Fruit fly (Drosophila melanogaster) whole organism, wandering third instar larva: ENCODE measurements around the gene SP1029.

Experiments
- CrebA ChIP-seq: fragments of 200-800 bp; sonication (Bioruptor generic); optimal IDR thresholded peaks from 2 replicates; lab custom pipeline; 2016; ENCODE audit warnings: missing biosample characterization, mild to moderate bottlenecking, missing genetic modification characterization, borderline replicate concordance
- Dfd ChIP-seq: fragments of >200 bp; optimal IDR thresholded peaks from 2 replicates; lab custom pipeline; 2017; ENCODE audit warnings: missing biosample characterization, missing genetic modification characterization
- Dif ChIP-seq: fragments of 200-275, 200-300 bp; sonication (Bioruptor generic); optimal IDR thresholded peaks from 2 replicates; lab custom pipeline; 2018; ENCODE audit warnings: missing biosample characterization, missing genetic modification characterization; ENCODE audit not compliant: partially characterized antibody
- Hr78 ChIP-seq: fragments of >200 bp; optimal IDR thresholded peaks from 2 replicates; lab custom pipeline; 2017; ENCODE audit warnings: missing biosample characterization, missing genetic modification characterization
- Myc ChIP-seq: fragments of >200 bp; optimal IDR thresholded peaks from 2 replicates; lab custom pipeline; 2017
- OdsH ChIP-seq: fragments of 200-800 bp; sonication (Bioruptor generic); optimal IDR thresholded peaks from 2 replicates; lab custom pipeline; 2016; ENCODE audit warnings: missing biosample characterization, mild to moderate bottlenecking, missing genetic modification characterization
- Rel ChIP-seq, 2 experiments: fragments of 200-800 bp; sonication (Bioruptor generic) in 1 of 2; optimal IDR thresholded peaks; 2 replicates in 1 of 2; 3 replicates in 1 of 2; lab custom pipeline; 2016 to 2019; ENCODE audit warnings: mild to moderate bottlenecking in 2 of 2, missing biosample characterization in 2 of 2, missing genetic modification characterization in 2 of 2, moderate library complexity in 1 of 2
- Sp1 ChIP-seq: fragments of 200-800 bp; sonication (Bioruptor generic); optimal IDR thresholded peaks from 3 replicates; lab custom pipeline; 2019; ENCODE audit warnings: missing biosample characterization, mild to moderate bottlenecking, missing genetic modification characterization, moderate library complexity
- dl ChIP-seq, 2 experiments: fragments of 175-275, 200-275 bp in 1 of 2; fragments of 200-275 bp in 1 of 2; sonication (Bioruptor generic); optimal IDR thresholded peaks; lab custom pipeline; 2018; ENCODE audit warnings: mild to moderate bottlenecking in 2 of 2, missing biosample characterization in 2 of 2, missing genetic modification characterization in 2 of 2, moderate library complexity in 2 of 2; ENCODE audit not compliant: partially characterized antibody in 2 of 2, insufficient read depth in 1 of 2
- pan ChIP-seq: fragments of >200 bp; optimal IDR thresholded peaks from 2 replicates; lab custom pipeline; 2017

- TF ChIP-seq Rel (GFP tag; optimal IDR thresholded peaks at IDR 0.05; lab: Kevin White, UChicago) (no peak), Rel (tag; optimal IDR thresholded peaks at IDR 0.05; lab: Kevin White, UChicago) (no peak), Dif (GFP tag; lab: Kevin White, UChicago) (no peak), Myc (no peak), CrebA (GFP tag; lab: Kevin White, UChicago) (no peak), Hr78 (GFP tag; lab: Kevin White, UChicago) (no peak), Sp1 (GFP tag; lab: Kevin White, UChicago) (no peak), pan (lab: Kevin White, UChicago) (no peak), Dfd (GFP tag; lab: Kevin White, UChicago) (no peak), OdsH (GFP tag; lab: Kevin White, UChicago) (no peak), dl (GFP tag; optimal IDR thresholded peaks at IDR 0.05; lab: Kevin White, UChicago; ENCODE audit: insufficient read depth in 1 of 2, partially characterized antibody in 2 of 2) (no peak)
Observed at dm6 chr3R:29220585-29220984, 29.7 kb downstream of the SP1029 start.
